Fruit fly (Drosophila melanogaster): ENCODE results near the gene Rpt3R.

Rpt3R gene

DNA sequence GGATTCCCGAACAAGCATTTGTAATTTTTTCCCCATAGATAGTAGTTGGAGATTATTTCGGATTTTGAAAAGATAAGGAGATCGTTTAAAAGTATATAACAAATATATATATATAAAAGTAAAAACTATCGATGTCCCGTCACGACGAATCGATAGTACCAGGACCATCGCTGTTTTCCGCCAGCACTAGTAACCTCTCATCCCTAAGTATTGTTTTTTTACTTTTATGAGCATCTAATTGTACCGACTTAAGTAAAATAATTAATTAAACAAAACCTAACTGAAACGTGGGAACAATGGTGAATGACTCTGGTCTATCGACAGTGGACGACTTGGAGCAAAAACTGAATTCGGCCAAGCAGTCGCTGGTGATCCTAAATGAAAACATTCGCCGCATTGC lies 15.6 kb downstream of the Rpt3R start, which contains the start of gene Pnn (continued):
- TF ChIP-seq CG6272 (GFP tag; IDR thresholded peaks at IDR 0.05) = no peak
- TF ChIP-seq knrl (GFP tag; IDR thresholded peaks at IDR 0.05; ENCODE audit: partially characterized antibody) = peak; percentile 92
- TF ChIP-seq CG9876 (GFP tag; optimal IDR thresholded peaks at IDR 0.05) = no peak
- TF ChIP-seq Dll (GFP tag; IDR thresholded peaks at IDR 0.05; ENCODE audit: partially characterized antibody) = peak; percentile 91
- TF ChIP-seq bowl (GFP tag; IDR thresholded peaks at IDR 0.05) = no peak
- peak; percentile 59 for TF ChIP-seq CG14710 (tag; optimal IDR thresholded peaks at IDR 0.05)
- TF ChIP-seq CG13894 (tag; optimal IDR thresholded peaks at IDR 0.05) = peak; percentile 77
- TF ChIP-seq MBD-R2 (GFP tag; IDR thresholded peaks at IDR 0.05) = peak; percentile 91
- TF ChIP-seq HLH3B (GFP tag; IDR thresholded peaks at IDR 0.05) = no peak
- no peak for TF ChIP-seq ash1 (GFP tag; optimal IDR thresholded peaks at IDR 0.05)
- no peak for TF ChIP-seq bsh (GFP tag; optimal IDR thresholded peaks at IDR 0.05)
- peak; percentile 27 for TF ChIP-seq Dp (GFP tag; optimal IDR thresholded peaks at IDR 0.05)
- TF ChIP-seq CrebB (tag; optimal IDR thresholded peaks at IDR 0.05) = no peak
- TF ChIP-seq CG6813 (GFP tag; optimal IDR thresholded peaks at IDR 0.05) = no peak
- TF ChIP-seq CG13296 (GFP tag; optimal IDR thresholded peaks at IDR 0.05) = no peak
- no peak for TF ChIP-seq HLH54F (GFP tag; optimal IDR thresholded peaks at IDR 0.05)
- peak; percentile 94 for TF ChIP-seq Opbp (GFP tag; IDR thresholded peaks at IDR 0.05; ENCODE audit: partially characterized antibody)
- TF ChIP-seq CG6254 (GFP tag; optimal IDR thresholded peaks at IDR 0.05) = no peak
- TF ChIP-seq Mad (GFP tag; optimal IDR thresholded peaks at IDR 0.05) = no peak
- no peak for TF ChIP-seq fd3F (GFP tag; optimal IDR thresholded peaks at IDR 0.05)
- no peak for TF ChIP-seq CG10543 (GFP tag; optimal IDR thresholded peaks at IDR 0.05)
- TF ChIP-seq Dip3 (GFP tag; optimal IDR thresholded peaks at IDR 0.05) = no peak
- TF ChIP-seq chif (GFP tag; optimal IDR thresholded peaks at IDR 0.05) = no peak
- peak; percentile 61; the same call in 1 of the 4 replicates for TF ChIP-seq chinmo (GFP tag; IDR thresholded peaks at IDR 0.05; ENCODE audit: partially characterized antibody)
- peak; percentile 87 for TF ChIP-seq sna (GFP tag; IDR thresholded peaks at IDR 0.05; ENCODE audit: partially characterized antibody)
- TF ChIP-seq CG11398 (GFP tag; optimal IDR thresholded peaks at IDR 0.05) = no peak
- 0 out of 2 replicates have a peak, but pooled peaks have one; percentile 6 for TF ChIP-seq al (GFP tag; IDR thresholded peaks at IDR 0.05)
- TF ChIP-seq Xbp1 (GFP tag; optimal IDR thresholded peaks at IDR 0.05) = peak; percentile 6
- TF ChIP-seq CG17829 (tag; optimal IDR thresholded peaks at IDR 0.05) = peak; percentile 24
- TF ChIP-seq CG16863 (GFP tag; optimal IDR thresholded peaks at IDR 0.05) = no peak
- peak; percentile 90 for TF ChIP-seq vnd (GFP tag; IDR thresholded peaks at IDR 0.05; ENCODE audit: partially characterized antibody)
- TF ChIP-seq NC2α (GFP tag; optimal IDR thresholded peaks at IDR 0.05) = no peak
- no peak for TF ChIP-seq CG7839 (tag; optimal IDR thresholded peaks at IDR 0.05)
- TF ChIP-seq HmgD (GFP tag; optimal IDR thresholded peaks at IDR 0.05) = no peak
- TF ChIP-seq amos (GFP tag; IDR thresholded peaks at IDR 0.05; ENCODE audit: partially characterized antibody) = peak; percentile 93
- no peak for TF ChIP-seq CG1792 (GFP tag; optimal IDR thresholded peaks at IDR 0.05)
- no peak for TF ChIP-seq CG17568 (GFP tag; optimal IDR thresholded peaks at IDR 0.05)
- no peak for TF ChIP-seq CG12942 (GFP tag; optimal IDR thresholded peaks at IDR 0.05)
- no peak for TF ChIP-seq org-1 (GFP tag; optimal IDR thresholded peaks at IDR 0.05)
- peak; percentile 88 for TF ChIP-seq CG6791 (GFP tag; IDR thresholded peaks at IDR 0.05; ENCODE audit: partially characterized antibody)
- peak; percentile 67 for TF ChIP-seq trem (tag; optimal IDR thresholded peaks at IDR 0.05)
- TF ChIP-seq h (optimal IDR thresholded peaks at IDR 0.05) = no peak
- no peak for TF ChIP-seq CG6765 (GFP tag; optimal IDR thresholded peaks at IDR 0.05)
- no peak for TF ChIP-seq fru (optimal IDR thresholded peaks at IDR 0.05)
- peak; percentile 17 for TF ChIP-seq CG18262 (tag; optimal IDR thresholded peaks at IDR 0.05)
- TF ChIP-seq D19B (GFP tag; optimal IDR thresholded peaks at IDR 0.05) = no peak
- TF ChIP-seq CG6175 (GFP tag; IDR thresholded peaks at IDR 0.05) = no peak
- TF ChIP-seq CG33213 (GFP tag; optimal IDR thresholded peaks at IDR 0.05) = no peak
- no peak for TF ChIP-seq tin (GFP tag; optimal IDR thresholded peaks at IDR 0.05)
- peak; percentile 84 for TF ChIP-seq row (GFP tag; IDR thresholded peaks at IDR 0.05)
- TF ChIP-seq CG31365 (tag; optimal IDR thresholded peaks at IDR 0.05) = no peak
